Fruit fly (Drosophila melanogaster) ovary, adult (tissue): ENCODE data around the gene wdb.

ENCODE experiments used
- CG17801 ChIP-seq: fragments of 200-800 bp; optimal IDR thresholded peaks from 2 replicates; lab custom pipeline; 2019; ENCODE audit warnings: missing biosample characterization, mild to moderate bottlenecking, missing genetic modification characterization, moderate library complexity; ENCODE audit not compliant: partially characterized antibody

Gene wdb

dm6 chr3R:27553921-27554320 lies 28.1 kb downstream of the wdb start:
- TF ChIP-seq CG17801 = peak; percentile 85

dm6 chr3R:27553379-27553778 lies 28.7 kb downstream of the wdb start:
- no peak for TF ChIP-seq CG17801

DNA sequence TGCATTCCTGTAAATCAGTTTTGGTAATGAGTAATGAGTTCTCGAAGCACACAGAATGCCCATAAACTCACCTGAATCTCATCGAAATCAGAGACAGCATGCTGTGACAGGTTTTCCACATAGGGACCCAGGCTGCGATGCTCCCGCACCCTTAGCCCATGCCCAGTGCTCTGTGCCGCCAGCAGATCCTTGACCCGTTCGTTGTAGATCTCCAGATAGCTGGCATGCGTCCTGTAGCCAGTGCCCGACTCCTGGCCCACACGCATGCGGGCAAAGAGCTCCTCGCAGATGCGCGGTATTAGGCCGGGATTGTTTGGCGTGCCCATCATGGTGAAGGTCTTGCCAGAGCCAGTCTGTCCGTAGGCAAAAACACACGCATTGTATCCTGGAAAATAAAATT lies 29.3 kb downstream of the wdb start:
- no peak for TF ChIP-seq CG17801

- TF ChIP-seq CG17801 = no peak
Observed at dm6 chr3R:27547378-27547949, 34.6 kb downstream of the wdb start.

dm6 chr3R:27545752-27546151 lies 36.3 kb downstream of the wdb start, which contains the start of gene Gr98d:
Gr98d (plus strand) TSS chr3R:27546052.
- no peak for TF ChIP-seq CG17801

- no peak for TF ChIP-seq CG17801
Observed at dm6 chr3R:27544143-27544542, 37.9 kb downstream of the wdb start, which contains the start of gene Gr98c. Gr98c (plus strand) TSS chr3R:27544443.

- no peak for TF ChIP-seq CG17801
Observed at dm6 chr3R:27542197-27542596, 39.8 kb downstream of the wdb start, which contains the start of gene Gr98b. Gr98b (plus strand) TSS chr3R:27542497.

DNA sequence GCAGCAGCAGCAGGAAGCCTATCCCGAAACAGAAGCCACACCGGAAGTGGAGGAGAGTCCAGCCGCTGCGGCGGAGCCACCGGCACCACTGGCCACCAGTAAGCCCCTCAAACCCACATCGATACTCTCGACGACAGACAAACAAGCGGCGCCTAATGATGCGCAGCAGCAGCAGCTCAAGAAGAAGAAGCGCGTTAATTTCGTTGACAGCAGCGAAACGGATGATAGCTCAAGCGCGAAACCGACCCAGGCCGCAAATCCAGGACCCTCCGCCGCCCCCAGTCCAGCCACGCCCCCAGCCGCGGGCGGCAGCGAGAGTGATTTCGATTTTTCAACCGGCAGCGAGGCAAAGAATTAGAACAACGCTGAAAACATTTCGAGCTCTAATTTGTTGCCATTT lies 48.8 kb downstream of the wdb start:
- TF ChIP-seq CG17801 = no peak

DNA sequence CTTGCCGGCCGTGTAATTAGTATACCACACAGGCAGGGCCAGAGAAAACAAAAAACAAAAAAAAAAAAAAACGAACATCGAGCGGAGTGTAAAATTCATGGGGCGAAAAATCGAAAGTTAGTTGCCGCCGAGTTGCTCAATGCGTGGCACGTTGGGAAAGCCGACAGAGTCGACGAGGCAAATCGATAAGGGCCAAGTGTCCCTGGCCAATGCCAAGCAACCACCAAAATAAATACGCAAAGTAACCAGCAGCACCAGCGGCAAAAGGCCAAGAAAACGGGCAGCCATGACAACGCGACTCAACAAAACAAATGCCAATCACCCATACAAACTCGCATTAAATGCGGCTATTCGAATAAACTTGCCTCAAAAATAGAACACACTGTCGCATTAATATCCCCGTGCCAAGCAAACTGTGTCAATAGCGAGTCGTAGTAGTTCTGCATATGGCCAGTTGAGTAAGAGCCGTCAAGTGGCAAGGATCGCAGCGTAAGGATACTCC lies 61.6 kb downstream of the wdb start, which contains the start of gene CG12885:
CG12885 (plus strand) TSS at position 452 of the 502 bp plus-strand sequence.
- no peak for TF ChIP-seq CG17801

DNA sequence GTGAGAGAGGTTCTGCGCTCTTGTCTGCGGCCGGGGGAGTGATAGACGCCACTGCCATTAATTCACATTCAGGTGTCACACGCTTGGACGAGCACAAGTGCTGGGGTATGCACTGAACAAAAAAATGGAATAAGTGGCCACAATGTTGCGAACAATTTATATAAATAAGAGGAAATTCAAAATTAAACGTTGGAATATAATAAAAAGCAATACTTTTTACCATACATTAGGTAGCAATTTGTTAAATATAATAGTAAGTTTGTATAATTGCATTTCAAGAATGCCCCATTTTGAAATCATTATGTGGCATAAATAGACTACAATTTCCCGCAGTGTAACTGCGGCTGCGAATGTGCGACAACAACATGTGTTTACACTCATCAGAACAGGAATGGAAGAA lies 62.2 kb downstream of the wdb start:
- no peak for TF ChIP-seq CG17801

- no peak for TF ChIP-seq CG17801
Observed at dm6 chr3R:27517157-27517556, 64.9 kb downstream of the wdb start, which contains the start of gene CG13972. CG13972 (minus strand) TSS chr3R:27517257.
